Fruit fly (Drosophila melanogaster): ENCODE data around the gene CG32266.

dm6 chr3L:3825884-3826283, 35.3 kb downstream of the CG32266 start:
- no peak for TF ChIP-seq usp (GFP tag; optimal IDR thresholded peaks at IDR 0.05)
- TF ChIP-seq EcR (GFP tag; optimal IDR thresholded peaks at IDR 0.05): no peak
- TF ChIP-seq pan (optimal IDR thresholded peaks at IDR 0.05): no peak
- no peak for TF ChIP-seq psq (optimal IDR thresholded peaks at IDR 0.05)
- TF ChIP-seq Dll (optimal IDR thresholded peaks at IDR 0.05): no peak
- TF ChIP-seq CG8478 (optimal IDR thresholded peaks at IDR 0.05): no peak
